Fruit fly (Drosophila melanogaster): ENCODE measurements around the gene Tsp74F.
"Not testable (repeated sequence)": the region's sequence is repeated elsewhere in the genome, so short reads cannot be mapped to it uniquely, and the experiment has no call there.

Gene Tsp74F

dm6 chr3L:17902186-17902585, 6.5 kb upstream of the Tsp74F start:
- peak; percentile 63 for TF ChIP-seq noc (tag; optimal IDR thresholded peaks at IDR 0.05)

- no peak for TF ChIP-seq noc (tag; optimal IDR thresholded peaks at IDR 0.05)
Observed at dm6 chr3L:17898606-17899005, 2.9 kb upstream of the Tsp74F start.

dm6 chr3L:17893660-17894059, 2.0 kb downstream of the Tsp74F start:
- TF ChIP-seq noc (tag; optimal IDR thresholded peaks at IDR 0.05), result no peak

- TF ChIP-seq noc (tag; optimal IDR thresholded peaks at IDR 0.05), result no peak
Observed at dm6 chr3L:17887393-17887792, 8.3 kb downstream of the Tsp74F start, which contains the start of gene CG7402. TSS of gene CG7402 (plus strand) at chr3L:17887705.

- no peak for TF ChIP-seq noc (tag; optimal IDR thresholded peaks at IDR 0.05)
Observed at dm6 chr3L:17886545-17886944, 9.1 kb downstream of the Tsp74F start, which contains the start of gene CG16775. TSS of gene CG16775 (minus strand) at chr3L:17886645.

dm6 chr3L:17884276-17884675, 11.4 kb downstream of the Tsp74F start, which contains the start of gene CG5506:
TSS of gene CG5506 (minus strand) at chr3L:17884376.
- TF ChIP-seq noc (tag; optimal IDR thresholded peaks at IDR 0.05), result no peak

- no peak for TF ChIP-seq noc (tag; optimal IDR thresholded peaks at IDR 0.05)
Observed at dm6 chr3L:17878781-17879360, 16.8 kb downstream of the Tsp74F start, which contains the start of gene CG7408. TSS of gene CG7408 (plus strand) at chr3L:17879096.

- not testable (repeated sequence) for TF ChIP-seq noc (tag; optimal IDR thresholded peaks at IDR 0.05)
Observed at dm6 chr3L:17858174-17858573, 37.5 kb downstream of the Tsp74F start, which contains the start of gene CG34002. TSS of gene CG34002 (plus strand) at chr3L:17858474.

dm6 chr3L:17856655-17857479, 38.8 kb downstream of the Tsp74F start, which contains the start of gene CG5535:
TSS of gene CG5535 (minus strand) at chr3L:17856794.
- TF ChIP-seq noc (tag; optimal IDR thresholded peaks at IDR 0.05), result peak; percentile 94

- TF ChIP-seq noc (tag; optimal IDR thresholded peaks at IDR 0.05), result no peak
Observed at dm6 chr3L:17849517-17849916, 46.1 kb downstream of the Tsp74F start, which contains the start of gene TrpRS-m. TSS of gene TrpRS-m (plus strand) at chr3L:17849727.

dm6 chr3L:17846982-17847355, 48.7 kb downstream of the Tsp74F start:
- no peak for TF ChIP-seq noc (tag; optimal IDR thresholded peaks at IDR 0.05)

dm6 chr3L:17846169-17846981, 49.3 kb downstream of the Tsp74F start, which contains the start of the genes MED19 and CG7430:
TSS of gene MED19 (minus strand) at chr3L:17846501.
TSS of gene CG7430 (plus strand) at chr3L:17846916.
- TF ChIP-seq noc (tag; optimal IDR thresholded peaks at IDR 0.05), result peak; percentile 68

- TF ChIP-seq noc (tag; optimal IDR thresholded peaks at IDR 0.05), result no peak
Observed at dm6 chr3L:17842892-17843703, 52.6 kb downstream of the Tsp74F start, which contains the start of gene CG5567. TSS of gene CG5567 (minus strand) at chr3L:17843544.

All from whole organism, larva.